Worm (Caenorhabditis elegans) whole organism, L3 larva: ENCODE results near the gene isy-1.
A peak's percentile ranks its signal among the peaks of the same experiment; 100 is the strongest.

Source experiments
- R02D3.7 ChIP-seq: fragments of 150-350 bp; optimal IDR thresholded peaks from 2 replicates; lab custom pipeline; 2014; ENCODE audit warnings: missing biosample characterization, missing genetic modification characterization
- ZK546.5 ChIP-seq: sonication (generic microtip); optimal IDR thresholded peaks from 2 replicates; lab custom pipeline; 2017; ENCODE audit warnings: missing biosample characterization, missing genetic modification characterization
- aly-2 ChIP-seq: fragments of 150-350 bp; optimal IDR thresholded peaks from 2 replicates; lab custom pipeline; 2014; ENCODE audit warnings: missing biosample characterization, missing genetic modification characterization
- ceh-16 ChIP-seq: sonication (generic microtip); optimal IDR thresholded peaks from 2 replicates; lab custom pipeline; 2017; ENCODE audit warnings: missing biosample characterization, missing genetic modification characterization
- ceh-28 ChIP-seq: fragments of 150-350 bp; optimal IDR thresholded peaks from 2 replicates; lab custom pipeline; 2014; ENCODE audit warnings: missing biosample characterization, missing genetic modification reagents, missing genetic modification characterization
- ceh-82 ChIP-seq: fragments of 150-350 bp; optimal IDR thresholded peaks from 2 replicates; lab custom pipeline; 2014; ENCODE audit warnings: missing biosample characterization, missing genetic modification characterization
- ceh-9 ChIP-seq: sonication (generic microtip); optimal IDR thresholded peaks from 2 replicates; lab custom pipeline; 2018; ENCODE audit warnings: missing biosample characterization, missing genetic modification characterization
- egl-27 ChIP-seq: sonication (generic microtip); optimal IDR thresholded peaks from 4 replicates; lab custom pipeline; 2017; ENCODE audit warnings: missing biosample characterization, missing genetic modification reagents, missing genetic modification characterization
- egl-5 ChIP-seq: fragments of 150-350 bp; optimal IDR thresholded peaks from 2 replicates; lab custom pipeline; 2017; ENCODE audit warnings: missing biosample characterization, missing genetic modification reagents, missing genetic modification characterization, inconsistent platforms
- elt-1 ChIP-seq: fragments of 150-350 bp; optimal IDR thresholded peaks from 2 replicates; lab custom pipeline; 2014; ENCODE audit warnings: missing biosample characterization, missing genetic modification characterization
- elt-2 ChIP-seq: sonication (generic microtip); optimal IDR thresholded peaks from 2 replicates; lab custom pipeline; 2016; ENCODE audit warnings: missing genetic modification reagents, mild to moderate bottlenecking, missing genetic modification characterization, missing compliant biosample characterization
- elt-3 ChIP-seq, 3 experiments: fragments of 150-350 bp in 1 of 3; sonication (generic microtip) in 2 of 3; optimal IDR thresholded peaks; 2 replicates in 2 of 3; 4 replicates in 1 of 3; lab custom pipeline; 2014 to 2017; ENCODE audit warnings: missing biosample characterization in 3 of 3, missing genetic modification characterization in 3 of 3
- eor-1 ChIP-seq, 2 experiments: fragments of 150-350 bp; optimal IDR thresholded peaks; 2 replicates each; lab custom pipeline; 2014 to 2018; ENCODE audit warnings: missing biosample characterization in 2 of 2, missing genetic modification characterization in 2 of 2
- hmg-11 ChIP-seq: sonication (generic microtip); optimal IDR thresholded peaks from 2 replicates; lab custom pipeline; 2016; ENCODE audit warnings: missing genetic modification characterization, missing compliant biosample characterization
- jun-1 ChIP-seq: fragments of 150-350 bp; optimal IDR thresholded peaks from 2 replicates; lab custom pipeline; 2014; ENCODE audit warnings: missing biosample characterization, missing genetic modification reagents, missing genetic modification characterization
- lin-15B ChIP-seq: fragments of 150-350 bp; optimal IDR thresholded peaks from 2 replicates; lab custom pipeline; 2014; ENCODE audit warnings: missing biosample characterization, missing genetic modification characterization
- lsy-12 ChIP-seq: sonication (generic microtip); optimal IDR thresholded peaks from 2 replicates; lab custom pipeline; 2016; ENCODE audit warnings: mild to moderate bottlenecking, missing genetic modification characterization, missing compliant biosample characterization
- mdl-1 ChIP-seq: fragments of 150-350 bp; optimal IDR thresholded peaks from 2 replicates; lab custom pipeline; 2014; ENCODE audit warnings: missing biosample characterization, missing genetic modification characterization
- mml-1 ChIP-seq: fragments of 150-350 bp; sonication (generic microtip); optimal IDR thresholded peaks from 3 replicates; lab custom pipeline; 2014; ENCODE audit warnings: missing biosample characterization, missing genetic modification characterization
- nfya-1 ChIP-seq: sonication (generic microtip); optimal IDR thresholded peaks from 2 replicates; lab custom pipeline; 2017; ENCODE audit warnings: missing genetic modification characterization, mild to moderate bottlenecking, missing compliant biosample characterization, antibody characterized with exemption, moderate library complexity; ENCODE audit not compliant: insufficient read depth
- nhr-23 ChIP-seq: fragments of 150-350 bp; optimal IDR thresholded peaks from 2 replicates; lab custom pipeline; 2014; ENCODE audit warnings: missing biosample characterization, missing genetic modification reagents, missing genetic modification characterization
- nhr-237 ChIP-seq: fragments of 150-350 bp; optimal IDR thresholded peaks from 2 replicates; lab custom pipeline; 2014; ENCODE audit warnings: missing biosample characterization, missing genetic modification characterization
- nhr-25 ChIP-seq: sonication (generic microtip); optimal IDR thresholded peaks from 2 replicates; lab custom pipeline; 2017; ENCODE audit warnings: missing biosample characterization, missing genetic modification characterization
- nhr-28 ChIP-seq: fragments of 150-350 bp; optimal IDR thresholded peaks from 2 replicates; lab custom pipeline; 2014; ENCODE audit warnings: missing biosample characterization, missing genetic modification characterization
- nhr-43 ChIP-seq: sonication (generic microtip); optimal IDR thresholded peaks from 2 replicates; lab custom pipeline; 2016; ENCODE audit warnings: mild to moderate bottlenecking, missing genetic modification characterization, missing compliant biosample characterization; ENCODE audit not compliant: poor library complexity, severe bottlenecking
- nhr-67 ChIP-seq: fragments of 150-350 bp; optimal IDR thresholded peaks from 2 replicates; lab custom pipeline; 2014; ENCODE audit warnings: missing biosample characterization, missing genetic modification characterization
- nhr-76 ChIP-seq: fragments of 150-350 bp; sonication (generic microtip); optimal IDR thresholded peaks from 5 replicates; lab custom pipeline; 2014; ENCODE audit warnings: missing biosample characterization, missing genetic modification characterization
- nhr-77 ChIP-seq: fragments of 150-350 bp; optimal IDR thresholded peaks from 2 replicates; lab custom pipeline; 2014; ENCODE audit warnings: missing biosample characterization, missing genetic modification characterization
- pqm-1 ChIP-seq: fragments of 150-350 bp; optimal IDR thresholded peaks from 2 replicates; lab custom pipeline; 2017; ENCODE audit warnings: missing biosample characterization, missing genetic modification characterization, inconsistent platforms
- sea-2 ChIP-seq: fragments of 150-350 bp; sonication (generic microtip); optimal IDR thresholded peaks from 4 replicates; lab custom pipeline; 2014; ENCODE audit warnings: missing biosample characterization, missing genetic modification reagents, missing genetic modification characterization
- snpc-4 ChIP-seq: fragments of 150-350 bp; optimal IDR thresholded peaks from 2 replicates; lab custom pipeline; 2014; ENCODE audit warnings: missing biosample characterization, missing genetic modification characterization
- tbx-2 ChIP-seq: sonication (generic microtip); optimal IDR thresholded peaks from 2 replicates; lab custom pipeline; 2016; ENCODE audit warnings: mild to moderate bottlenecking, missing genetic modification characterization, missing compliant biosample characterization
- unc-39 ChIP-seq: sonication (generic microtip); optimal IDR thresholded peaks from 4 replicates; lab custom pipeline; 2017; ENCODE audit warnings: missing biosample characterization, missing genetic modification characterization
- unc-62 ChIP-seq: fragments of 150-350 bp; sonication (generic microtip); optimal IDR thresholded peaks from 4 replicates; lab custom pipeline; 2014; ENCODE audit warnings: missing biosample characterization, missing genetic modification reagents, missing genetic modification characterization
- zag-1 ChIP-seq: fragments of 150-350 bp; optimal IDR thresholded peaks from 2 replicates; lab custom pipeline; 2014; ENCODE audit warnings: missing biosample characterization, missing genetic modification characterization
- ztf-11 ChIP-seq: fragments of 150-350 bp; optimal IDR thresholded peaks from 2 replicates; lab custom pipeline; 2014; ENCODE audit warnings: missing biosample characterization, missing genetic modification characterization
- ztf-4 ChIP-seq: fragments of 150-350 bp; optimal IDR thresholded peaks from 2 replicates; lab custom pipeline; 2014; ENCODE audit warnings: missing biosample characterization, missing genetic modification characterization

isy-1 gene

ce11 chrV:11029309-11029708 lies 28.8 kb upstream of the isy-1 start (continued):
- TF ChIP-seq nfya-1 (tag; lab: Kevin White, UChicago) (peak; percentile 27), ceh-28 (tag; lab: Kevin White, UChicago) (peak; percentile 43)

ce11 chrV:11027740-11028139 lies 27.2 kb upstream of the isy-1 start:
- TF ChIP-seq nfya-1 (tag; lab: Kevin White, UChicago) (no peak), nhr-28 (tag; lab: Kevin White, UChicago) (no peak), ceh-9 (tag; lab: Kevin White, UChicago) (no peak), nhr-67 (tag; lab: Kevin White, UChicago) (no peak), ZK546.5 (tag; lab: Kevin White, UChicago) (no peak), egl-5 (tag; lab: Kevin White, UChicago) (no peak), aly-2 (tag; lab: Kevin White, UChicago) (no peak), zag-1 (tag; lab: Kevin White, UChicago) (no peak), nhr-25 (tag; lab: Kevin White, UChicago) (no peak)
- TF ChIP-seq, all 47 proteins: peak for 0

ce11 chrV:11022817-11023216 lies 22.3 kb upstream of the isy-1 start, which contains the start of the genes C13G3.12 and hot-6:
C13G3.12 (minus strand) TSS chrV:11022917.
hot-6 (minus strand) TSS chrV:11022937.
- TF ChIP-seq nhr-23 (tag; lab: Kevin White, UChicago) (no peak), mdl-1 (tag; lab: Kevin White, UChicago) (no peak), jun-1 (tag; lab: Kevin White, UChicago) (no peak), ztf-4 (tag; lab: Kevin White, UChicago) (no peak), elt-3 (tag; optimal IDR thresholded peaks at IDR 0.05; lab: Kevin White, UChicago) (no peak), lsy-12 (tag; lab: Kevin White, UChicago) (no peak), ztf-11 (tag; lab: Kevin White, UChicago) (no peak), ceh-9 (tag; lab: Kevin White, UChicago) (no peak), egl-5 (tag; lab: Kevin White, UChicago) (no peak), nhr-237 (tag; lab: Kevin White, UChicago) (no peak), sea-2 (no peak), tbx-2 (tag; lab: Kevin White, UChicago) (no peak), nhr-77 (tag; lab: Kevin White, UChicago) (no peak), snpc-4 (tag; lab: Kevin White, UChicago) (no peak), ceh-16 (tag; lab: Kevin White, UChicago) (no peak), egl-27 (no peak)

- TF ChIP-seq egl-5 (tag; lab: Kevin White, UChicago) (no peak), mml-1 (no peak), ceh-16 (tag; lab: Kevin White, UChicago) (no peak), egl-27 (no peak), nhr-76 (tag; lab: Kevin White, UChicago) (no peak), hmg-11 (tag; lab: Kevin White, UChicago) (no peak), nhr-25 (tag; lab: Kevin White, UChicago) (no peak), snpc-4 (tag; lab: Kevin White, UChicago) (no peak), nhr-43 (tag; lab: Kevin White, UChicago) (no peak), lin-15B (no peak), elt-1 (tag; lab: Kevin White, UChicago) (no peak), unc-62 (GFP tag; lab: Kevin White, UChicago) (no peak), R02D3.7 (tag; lab: Kevin White, UChicago) (no peak)
- TF ChIP-seq, all 47 proteins: peak for 0
Measured at ce11 chrV:11016846-11017553, 16.5 kb upstream of the isy-1 start.

DNA sequence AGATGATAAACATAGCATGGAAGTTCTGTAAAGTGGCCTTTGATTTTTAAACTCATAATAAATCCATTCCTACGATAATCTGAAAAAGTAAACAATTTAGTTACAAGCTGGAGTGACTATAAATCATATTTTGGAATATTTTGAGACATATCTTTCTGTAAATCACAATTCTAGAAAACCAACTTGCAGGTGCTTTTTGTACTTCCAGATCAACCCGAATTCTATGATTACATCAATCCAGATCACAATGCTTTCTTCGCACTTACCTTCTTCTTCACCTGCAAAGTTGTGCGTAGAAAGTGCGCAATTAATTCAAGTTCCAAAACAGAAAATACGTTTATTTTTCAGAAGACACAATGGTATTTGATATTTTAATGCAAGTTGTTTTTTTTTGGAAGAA lies 14.3 kb upstream of the isy-1 start:
- TF ChIP-seq pqm-1 (tag; lab: Kevin White, UChicago): no peak
- TF ChIP-seq unc-39 (tag; lab: Kevin White, UChicago): no peak
- TF ChIP-seq R02D3.7 (tag; lab: Kevin White, UChicago): no peak
- no peak for TF ChIP-seq elt-1 (tag; lab: Kevin White, UChicago)
- no peak for TF ChIP-seq zag-1 (tag; lab: Kevin White, UChicago)
- TF ChIP-seq nhr-76 (tag; lab: Kevin White, UChicago): no peak
- no peak for TF ChIP-seq ZK546.5 (tag; lab: Kevin White, UChicago)
- no peak for TF ChIP-seq nhr-67 (tag; lab: Kevin White, UChicago)
- no peak for TF ChIP-seq ceh-9 (tag; lab: Kevin White, UChicago)
- no peak for TF ChIP-seq eor-1 (tag; optimal IDR thresholded peaks at IDR 0.05; lab: Kevin White, UChicago)
- no peak for TF ChIP-seq elt-2 (tag; lab: Kevin White, UChicago)
- no peak for TF ChIP-seq ceh-82
- TF ChIP-seq jun-1 (tag; lab: Kevin White, UChicago): no peak
- no peak for TF ChIP-seq hmg-11 (tag; lab: Kevin White, UChicago)
- TF ChIP-seq elt-3 (tag; optimal IDR thresholded peaks at IDR 0.05; lab: Kevin White, UChicago): no peak
